Worm (Caenorhabditis elegans): ENCODE data around the gene atrn-1.

ce11 chrX:14740019-14740418, 28.6 kb downstream of the atrn-1 start, which contains the start of gene C05G5.1:
- TF ChIP-seq sptf-1 (tag; optimal IDR thresholded peaks at IDR 0.05) = no peak
- TF ChIP-seq tbx-2 (tag; optimal IDR thresholded peaks at IDR 0.05) = no peak
- no peak for TF ChIP-seq unc-62 (GFP tag; optimal IDR thresholded peaks at IDR 0.05)
- TF ChIP-seq unc-86 (tag; optimal IDR thresholded peaks at IDR 0.05) = no peak
- no peak for TF ChIP-seq lsy-2 (tag; optimal IDR thresholded peaks at IDR 0.05)
- no peak for TF ChIP-seq lin-13 (GFP tag; optimal IDR thresholded peaks at IDR 0.05)
- TF ChIP-seq fos-1 (tag; optimal IDR thresholded peaks at IDR 0.05) = no peak
- no peak for TF ChIP-seq ztf-4 (tag; optimal IDR thresholded peaks at IDR 0.05)
- TF ChIP-seq nhr-19 (GFP tag; conservative IDR thresholded peaks at IDR 0.05) = no peak
- TF ChIP-seq grh-1 (GFP tag; IDR thresholded peaks at IDR 0.05) = no peak
- no peak for TF ChIP-seq ces-1 (GFP tag; optimal IDR thresholded peaks at IDR 0.05)
- TF ChIP-seq elt-2 (tag; optimal IDR thresholded peaks at IDR 0.05) = no peak

All from whole organism, L1 larva.